Fruit fly (Drosophila melanogaster) whole organism: ENCODE measurements around the gene trr.

Experiments used
- CG8478 ChIP-seq: fragments of >200 bp; optimal IDR thresholded peaks from 2 replicates; lab custom pipeline; 2018; ENCODE audit warnings: inconsistent platforms
- Dll ChIP-seq: fragments of >200 bp; optimal IDR thresholded peaks from 2 replicates; lab custom pipeline; 2017
- EcR ChIP-seq, 2 experiments: fragments of >200 bp; optimal IDR thresholded peaks; 2 replicates each; lab custom pipeline; 2017; ENCODE audit warnings: missing biosample characterization in 2 of 2, missing genetic modification characterization in 2 of 2, missing genetic modification reagents in 2 of 2
- pan ChIP-seq: fragments of >200 bp; optimal IDR thresholded peaks from 2 replicates; lab custom pipeline; 2017
- psq ChIP-seq: fragments of >200 bp; optimal IDR thresholded peaks from 2 replicates; lab custom pipeline; 2017
- usp ChIP-seq: fragments of >200 bp; optimal IDR thresholded peaks from 2 replicates; lab custom pipeline; 2017; ENCODE audit warnings: missing biosample characterization, missing genetic modification characterization, mixed read lengths

trr gene

dm6 chrX:1834702-1835376 lies 54.9 kb downstream of the trr start:
- TF ChIP-seq Dll (lab: Kevin White, UChicago) = no peak
- TF ChIP-seq pan = no peak
- TF ChIP-seq CG8478 = no peak
- no peak for TF ChIP-seq EcR (GFP tag; optimal IDR thresholded peaks at IDR 0.05; lab: Kevin White, UChicago)
- no peak for TF ChIP-seq psq (lab: Kevin White, UChicago)
- no peak for TF ChIP-seq usp (GFP tag; lab: Kevin White, UChicago)

DNA sequence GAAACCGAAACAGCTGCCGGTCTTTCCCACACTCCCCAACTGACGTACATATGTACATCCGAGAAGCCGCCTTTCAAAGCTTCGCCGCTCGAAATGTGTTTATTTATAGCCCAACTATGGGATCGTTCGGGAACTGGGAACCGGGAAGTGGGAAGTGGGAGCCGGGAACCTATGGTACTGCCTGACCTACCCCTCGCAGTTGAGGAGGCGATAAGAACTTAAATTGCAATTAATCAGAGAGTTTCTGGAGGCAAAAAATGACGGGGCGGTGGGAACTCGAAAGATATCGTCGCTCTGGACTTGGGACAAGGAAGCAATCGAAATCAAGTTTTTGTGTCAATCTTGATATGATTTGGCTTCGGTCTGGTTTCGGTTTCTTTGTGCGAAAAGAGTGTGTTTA lies 57.1 kb downstream of the trr start:
- TF ChIP-seq CG8478 (no peak), psq (lab: Kevin White, UChicago) (no peak), Dll (lab: Kevin White, UChicago) (no peak), usp (GFP tag; lab: Kevin White, UChicago) (no peak), pan (no peak), EcR (GFP tag; optimal IDR thresholded peaks at IDR 0.05; lab: Kevin White, UChicago) (no peak)
